Fruit fly (Drosophila melanogaster): ENCODE results near the gene Pp2B-14D.

Gene Pp2B-14D

dm6 chrX:16552567-16552966 is 7.2 kb downstream of the Pp2B-14D start (continued):
- TF ChIP-seq CG18011 (GFP tag; optimal IDR thresholded peaks at IDR 0.05) (peak; percentile 70), dmrt11E (tag; optimal IDR thresholded peaks at IDR 0.05) (peak; percentile 81), CG10321 (GFP tag; IDR thresholded peaks at IDR 0.05) (no peak), Dll (GFP tag; IDR thresholded peaks at IDR 0.05; ENCODE audit: partially characterized antibody) (0 out of 4 replicates have a peak, but pooled peaks have one; percentile 15), pum (GFP tag; optimal IDR thresholded peaks at IDR 0.05) (peak; percentile 43), Dfd (GFP tag; optimal IDR thresholded peaks at IDR 0.05) (no peak), CG34224 (GFP tag; IDR thresholded peaks at IDR 0.05; ENCODE audit: partially characterized antibody) (no peak), Dek (tag; optimal IDR thresholded peaks at IDR 0.05) (peak; percentile 80), trem (tag; optimal IDR thresholded peaks at IDR 0.05) (peak; percentile 66), Neu2 (GFP tag; optimal IDR thresholded peaks at IDR 0.05; ENCODE audit: borderline replicate concordance) (no peak), CG16813 (GFP tag; IDR thresholded peaks at IDR 0.05; ENCODE audit: partially characterized antibody) (no peak), al (GFP tag; IDR thresholded peaks at IDR 0.05) (peak; percentile 51; the same call in 1 of the 2 replicates), Atf-2 (GFP tag; optimal IDR thresholded peaks at IDR 0.05) (peak; percentile 67), jumu (GFP tag; optimal IDR thresholded peaks at IDR 0.05) (no peak), CG6765 (GFP tag; optimal IDR thresholded peaks at IDR 0.05) (peak; percentile 74), kay (GFP tag; optimal IDR thresholded peaks at IDR 0.05) (no peak), cg (GFP tag; optimal IDR thresholded peaks at IDR 0.05) (no peak), Lpt (GFP tag; optimal IDR thresholded peaks at IDR 0.05) (no peak), ham (GFP tag; IDR thresholded peaks at IDR 0.05) (peak; percentile 24; the same call in 1 of the 2 replicates), CG16815 (GFP tag; optimal IDR thresholded peaks at IDR 0.05) (peak; percentile 53), CG1024 (GFP tag; IDR thresholded peaks at IDR 0.05) (peak; percentile 50; the same call in 1 of the 2 replicates), caup (GFP tag; optimal IDR thresholded peaks at IDR 0.05; ENCODE audit: severe bottlenecking) (peak; percentile 86), eyg (GFP tag; optimal IDR thresholded peaks at IDR 0.05) (peak; percentile 57), Rfx (GFP tag; IDR thresholded peaks at IDR 0.05) (peak; percentile 84), CG15011 (GFP tag; optimal IDR thresholded peaks at IDR 0.05) (peak; percentile 60), row (GFP tag; IDR thresholded peaks at IDR 0.05) (peak; percentile 82), insv (GFP tag; optimal IDR thresholded peaks at IDR 0.05) (peak in 1 of 2 experiments; percentile 32), CG17361 (GFP tag; IDR thresholded peaks at IDR 0.05) (peak; percentile 89), CG17829 (tag; optimal IDR thresholded peaks at IDR 0.05) (peak; percentile 84), CG12391 (tag; optimal IDR thresholded peaks at IDR 0.05) (peak; percentile 87), dmrt99B (tag; optimal IDR thresholded peaks at IDR 0.05) (peak; percentile 88), CG8944 (GFP tag; optimal IDR thresholded peaks at IDR 0.05) (peak; percentile 44), CG3281 (GFP tag; optimal IDR thresholded peaks at IDR 0.05) (peak; percentile 87), z (GFP tag; IDR thresholded peaks at IDR 0.05) (no peak), CG3847 (GFP tag; IDR thresholded peaks at IDR 0.05) (peak; percentile 68), repo (GFP tag; optimal IDR thresholded peaks at IDR 0.05) (no peak), Adf1 (GFP tag; IDR thresholded peaks at IDR 0.05) (no peak), Atf3 (GFP tag; optimal IDR thresholded peaks at IDR 0.05) (peak; percentile 8), CG32767 (GFP tag; IDR thresholded peaks at IDR 0.05) (peak; percentile 52; the same call in 1 of the 2 replicates), CG12659 (GFP tag; optimal IDR thresholded peaks at IDR 0.05) (peak; percentile 81), disco-r (GFP tag; optimal IDR thresholded peaks at IDR 0.05) (peak; percentile 21), lmd (GFP tag; IDR thresholded peaks at IDR 0.05) (peak; percentile 76; the same call in 1 of the 2 replicates), Meics (GFP tag; optimal IDR thresholded peaks at IDR 0.05) (peak; percentile 89), CG7357 (GFP tag; IDR thresholded peaks at IDR 0.05) (peak; percentile 51; the same call in 2 of the 3 replicates), Trl (optimal IDR thresholded peaks at IDR 0.05) (no peak), Trl (GFP tag; optimal IDR thresholded peaks at IDR 0.05) (peak; percentile 49), ttk (GFP tag; IDR thresholded peaks at IDR 0.05) (peak; percentile 71; the same call in 1 of the 2 replicates), CG7372 (GFP tag; IDR thresholded peaks at IDR 0.05) (peak; percentile 57; the same call in 1 of the 2 replicates), E2f2 (GFP tag; IDR thresholded peaks at IDR 0.05) (peak; percentile 55), corto (GFP tag; optimal IDR thresholded peaks at IDR 0.05) (no peak), run (tag; optimal IDR thresholded peaks at IDR 0.05) (peak; percentile 72)

Data from whole organism, embryonic.